Fruit fly (Drosophila melanogaster): ENCODE results near the gene Klp3A.

The Klp3A gene

DNA sequence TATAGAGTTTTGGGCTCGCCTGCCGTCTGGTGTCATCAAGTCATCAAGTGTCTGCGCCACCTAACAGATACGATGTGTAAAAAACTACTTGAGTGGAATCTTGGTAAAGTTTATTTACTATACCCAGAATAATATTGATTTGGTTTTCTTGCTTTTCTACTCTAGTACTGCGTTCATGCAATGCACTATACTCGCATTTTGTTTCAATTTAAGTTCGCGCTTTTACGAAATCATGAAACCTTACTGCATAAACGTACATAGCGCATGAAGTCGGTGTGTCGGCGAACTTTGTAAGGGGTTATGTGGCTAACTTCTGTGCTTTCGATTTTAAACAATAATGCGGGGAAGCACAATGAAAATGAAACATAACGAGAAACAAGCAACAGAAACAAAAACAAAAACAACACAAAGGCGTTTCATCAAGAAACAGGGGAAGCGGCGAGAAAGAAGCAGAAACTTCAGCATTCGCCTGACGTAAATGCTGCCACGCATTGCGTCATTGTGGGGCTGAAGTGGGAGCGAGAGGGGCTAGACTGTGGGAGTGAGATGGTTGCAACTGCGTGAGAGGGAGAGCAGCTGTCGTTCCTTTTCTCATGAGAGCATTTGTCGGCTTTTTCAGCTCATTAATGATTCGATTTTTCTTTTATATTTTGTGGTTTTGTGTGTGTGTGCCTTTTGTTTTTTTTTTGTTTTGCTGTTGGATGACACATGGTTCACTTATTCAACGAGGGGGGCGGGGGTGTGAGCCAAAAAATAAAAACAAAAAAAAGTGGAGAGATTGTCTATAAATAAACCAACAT, 48.5 kb upstream of the Klp3A start (continued):
- TF ChIP-seq ham (GFP tag; IDR thresholded peaks at IDR 0.05) (no peak), tgo (GFP tag; IDR thresholded peaks at IDR 0.05) (no peak), gce (GFP tag; IDR thresholded peaks at IDR 0.05) (0 out of 3 replicates have a peak, but pooled peaks have one; percentile 11), Hr51 (GFP tag; optimal IDR thresholded peaks at IDR 0.05) (peak in 1 of 2 experiments; percentile 19), CG15601 (tag; optimal IDR thresholded peaks at IDR 0.05) (no peak), CG6654 (GFP tag; optimal IDR thresholded peaks at IDR 0.05) (no peak), CG18011 (GFP tag; optimal IDR thresholded peaks at IDR 0.05) (no peak), CG32772 (GFP tag; IDR thresholded peaks at IDR 0.05) (0 out of 2 replicates have a peak, but pooled peaks have one; percentile 17)

DNA sequence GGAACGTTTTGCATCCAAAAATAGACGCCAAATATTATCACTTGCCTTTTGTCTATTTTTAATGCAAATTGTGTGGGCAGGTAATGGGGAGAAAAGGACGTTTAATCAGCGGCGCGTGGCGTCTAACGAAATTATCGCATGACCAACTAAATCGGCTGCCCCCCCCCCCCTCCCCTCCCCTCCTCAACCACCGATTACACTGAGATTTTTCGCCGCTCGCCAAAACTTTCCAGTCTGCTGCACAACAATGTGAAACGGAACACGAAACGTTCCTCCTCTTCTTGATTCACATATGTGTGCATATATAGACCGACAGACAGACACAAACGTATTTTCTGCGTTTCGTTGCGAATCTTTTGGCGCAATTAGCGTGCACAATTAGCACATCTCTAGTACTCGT, 47.3 kb upstream of the Klp3A start:
- TF ChIP-seq kah (GFP tag; optimal IDR thresholded peaks at IDR 0.05) = no peak
- peak; percentile 60 for TF ChIP-seq crol (GFP tag; IDR thresholded peaks at IDR 0.05)
- peak; percentile 69 for TF ChIP-seq Med (GFP tag)
- TF ChIP-seq pfk (GFP tag; optimal IDR thresholded peaks at IDR 0.05) = peak; percentile 83

DNA sequence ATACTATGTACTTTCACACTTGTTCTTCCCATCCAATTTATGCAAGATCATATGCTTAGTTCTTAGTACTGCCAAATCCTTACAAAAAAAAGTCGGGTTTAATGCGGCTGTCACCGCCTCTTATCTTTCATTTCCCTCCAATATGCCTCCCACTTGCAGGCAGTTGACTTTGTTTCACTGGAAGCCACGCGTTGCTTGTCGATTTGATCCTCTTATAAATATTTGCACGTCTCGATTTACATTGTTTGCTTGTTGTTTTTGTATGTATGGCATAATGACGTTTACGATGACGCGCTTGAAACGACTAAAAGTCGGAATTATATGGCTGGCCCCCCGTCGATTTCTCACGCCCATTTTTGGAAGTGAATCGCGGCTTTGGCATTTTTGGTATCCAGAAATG, 45.1 kb upstream of the Klp3A start:
- peak; percentile 12 for TF ChIP-seq gem (tag; optimal IDR thresholded peaks at IDR 0.05)
- no peak for TF ChIP-seq CG8765 (GFP tag; IDR thresholded peaks at IDR 0.05)
- TF ChIP-seq Asciz (GFP tag; optimal IDR thresholded peaks at IDR 0.05) = peak; percentile 5
- TF ChIP-seq pzg (GFP tag; optimal IDR thresholded peaks at IDR 0.05) = no peak
- peak; percentile 1 for TF ChIP-seq nom (GFP tag; optimal IDR thresholded peaks at IDR 0.05)

dm6 chrX:2647950-2648613, 44.2 kb upstream of the Klp3A start:
- TF ChIP-seq nom (GFP tag; optimal IDR thresholded peaks at IDR 0.05) (peak; percentile 51), oc (tag; optimal IDR thresholded peaks at IDR 0.05) (no peak), CG9932 (GFP tag; IDR thresholded peaks at IDR 0.05) (peak; percentile 25; the same call in 1 of the 2 replicates), Rfx (GFP tag; IDR thresholded peaks at IDR 0.05) (0 out of 2 replicates have a peak, but pooled peaks have one; percentile 28), prd (optimal IDR thresholded peaks at IDR 0.05) (no peak), prd (GFP tag; IDR thresholded peaks at IDR 0.05) (0 out of 3 replicates have a peak, but pooled peaks have one; percentile 16), H2.0 (GFP tag; IDR thresholded peaks at IDR 0.05) (0 out of 2 replicates have a peak, but pooled peaks have one; percentile 7), lmd (GFP tag; IDR thresholded peaks at IDR 0.05) (peak; percentile 20; the same call in 1 of the 2 replicates), phol (tag; optimal IDR thresholded peaks at IDR 0.05) (no peak), CG10147 (GFP tag; optimal IDR thresholded peaks at IDR 0.05) (no peak), knrl (GFP tag; IDR thresholded peaks at IDR 0.05; ENCODE audit: partially characterized antibody) (0 out of 3 replicates have a peak, but pooled peaks have one; percentile 6), CG11696 (GFP tag; IDR thresholded peaks at IDR 0.05) (0 out of 2 replicates have a peak, but pooled peaks have one; percentile 64), crol (GFP tag; IDR thresholded peaks at IDR 0.05) (no peak), zfh2 (GFP tag; optimal IDR thresholded peaks at IDR 0.05) (peak; percentile 13), NFAT (GFP tag; IDR thresholded peaks at IDR 0.05) (0 out of 2 replicates have a peak, but pooled peaks have one; percentile 45), CG4282 (GFP tag; optimal IDR thresholded peaks at IDR 0.05) (no peak), Spps (tag; optimal IDR thresholded peaks at IDR 0.05) (no peak), vvl (GFP tag; IDR thresholded peaks at IDR 0.05) (peak; percentile 14; the same call in 1 of the 2 replicates), scrt (GFP tag; optimal IDR thresholded peaks at IDR 0.05) (no peak), CG14441 (GFP tag; IDR thresholded peaks at IDR 0.05) (0 out of 2 replicates have a peak, but pooled peaks have one; percentile 17), Med (GFP tag) (peak; percentile 62), Dip3 (GFP tag; optimal IDR thresholded peaks at IDR 0.05) (peak; percentile 2), Stat92E (GFP tag; optimal IDR thresholded peaks at IDR 0.05) (peak in 1 of 3 experiments; percentile 18), CG11695 (GFP tag; IDR thresholded peaks at IDR 0.05) (0 out of 3 replicates have a peak, but pooled peaks have one; percentile 37), Ptx1 (GFP tag; IDR thresholded peaks at IDR 0.05) (0 out of 2 replicates have a peak, but pooled peaks have one; percentile 21), slbo (GFP tag; IDR thresholded peaks at IDR 0.05) (peak; percentile 21; the same call in 1 of the 2 replicates), ase (GFP tag; IDR thresholded peaks at IDR 0.05) (0 out of 3 replicates have a peak, but pooled peaks have one; percentile 18), gsb-n (tag; optimal IDR thresholded peaks at IDR 0.05) (no peak)

All from whole organism, embryonic.